1 fruit fly cellular context compared by ENCODE assay signal in the genomic region with DNA sequence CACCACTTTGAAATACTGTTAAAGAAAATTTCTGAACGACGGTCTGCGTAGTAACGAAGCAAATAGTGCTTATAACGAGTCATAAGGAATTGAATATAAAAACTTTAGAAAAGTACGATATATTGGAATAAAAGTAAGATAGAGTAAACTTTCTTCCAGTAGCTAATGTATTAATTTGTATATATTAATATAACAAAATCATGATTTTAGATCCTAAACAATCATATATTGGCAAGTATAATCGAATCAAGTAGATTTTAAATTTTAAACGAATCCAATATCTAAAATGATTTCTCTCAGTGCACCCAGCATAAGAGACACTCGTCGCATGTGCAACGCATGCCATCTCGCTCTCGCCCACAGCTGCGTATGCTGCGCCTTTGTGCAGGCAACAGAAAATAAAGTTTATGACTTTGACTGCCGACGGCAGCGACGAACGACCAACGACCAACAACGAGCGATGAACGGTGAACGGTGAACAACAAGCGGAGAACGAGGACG.
TF ChIP-seq lines count a peak whose summit lies in the region.

No protein-coding gene starts in this region.

TF ChIP-seq in whole organism, embryonic, 481 proteins besides CTCF, POLR2A, EP300 and RAD21 (continued from another document and continues in another):
- TF ChIP-seq stc (GFP tag; IDR thresholded peaks at IDR 0.05; lab: Robert Waterston, UW) (no peak), pb (GFP tag; optimal IDR thresholded peaks at IDR 0.05; lab: Kevin White, UChicago) (no peak), Dip3 (GFP tag; optimal IDR thresholded peaks at IDR 0.05; lab: Kevin White, UChicago) (no peak), D19A (tag; optimal IDR thresholded peaks at IDR 0.05; lab: Kevin White, UChicago) (peak; percentile 6), Gsc (GFP tag; IDR thresholded peaks at IDR 0.05; lab: Robert Waterston, UW) (no peak), Rx (GFP tag; IDR thresholded peaks at IDR 0.05; lab: Robert Waterston, UW) (no peak), CG10654 (GFP tag; optimal IDR thresholded peaks at IDR 0.05; lab: Kevin White, UChicago) (peak; percentile 3), CG34224 (GFP tag; IDR thresholded peaks at IDR 0.05; lab: Robert Waterston, UW; ENCODE audit: partially characterized antibody) (no peak), unpg (GFP tag; optimal IDR thresholded peaks at IDR 0.05; lab: Kevin White, UChicago) (no peak), vfl (GFP tag; optimal IDR thresholded peaks at IDR 0.05; lab: Kevin White, UChicago) (no peak), CG32772 (GFP tag; IDR thresholded peaks at IDR 0.05; lab: Robert Waterston, UW) (0 out of 2 replicates have a peak, but pooled peaks have one; percentile 20), CG8765 (GFP tag; IDR thresholded peaks at IDR 0.05; lab: Robert Waterston, UW) (no peak), CG7963 (GFP tag; IDR thresholded peaks at IDR 0.05; lab: Robert Waterston, UW; ENCODE audit: partially characterized antibody) (0 out of 3 replicates have a peak, but pooled peaks have one; percentile 29), odd (GFP tag; optimal IDR thresholded peaks at IDR 0.05; lab: Kevin White, UChicago) (no peak), CG9797 (GFP tag; optimal IDR thresholded peaks at IDR 0.05; lab: Kevin White, UChicago) (no peak), fd96Cb (tag; optimal IDR thresholded peaks at IDR 0.05; lab: Kevin White, UChicago) (peak; percentile 1), dan (GFP tag; IDR thresholded peaks at IDR 0.05; lab: Robert Waterston, UW) (no peak), Dfd (GFP tag; optimal IDR thresholded peaks at IDR 0.05; lab: Kevin White, UChicago) (no peak), lbe (GFP tag; optimal IDR thresholded peaks at IDR 0.05; lab: Kevin White, UChicago) (peak; percentile 0), sd (tag; optimal IDR thresholded peaks at IDR 0.05; lab: Kevin White, UChicago) (no peak), sima (GFP tag; optimal IDR thresholded peaks at IDR 0.05; lab: Kevin White, UChicago) (no peak), eve (GFP tag; optimal IDR thresholded peaks at IDR 0.05; lab: Kevin White, UChicago) (no peak), stwl (tag; optimal IDR thresholded peaks at IDR 0.05; lab: Kevin White, UChicago) (peak; percentile 8), CG30431 (GFP tag; optimal IDR thresholded peaks at IDR 0.05; lab: Kevin White, UChicago) (no peak), shn (GFP tag; optimal IDR thresholded peaks at IDR 0.05; lab: Kevin White, UChicago) (no peak), CG30020 (tag; optimal IDR thresholded peaks at IDR 0.05; lab: Kevin White, UChicago) (no peak), gem (tag; optimal IDR thresholded peaks at IDR 0.05; lab: Kevin White, UChicago) (peak; percentile 19), luna (GFP tag; optimal IDR thresholded peaks at IDR 0.05; lab: Kevin White, UChicago) (no peak), aop (GFP tag; IDR thresholded peaks at IDR 0.05; lab: Robert Waterston, UW) (no peak), CG10321 (GFP tag; IDR thresholded peaks at IDR 0.05; lab: Robert Waterston, UW) (peak; percentile 36; the same call in 1 of the 2 replicates), CG31365 (tag; optimal IDR thresholded peaks at IDR 0.05; lab: Kevin White, UChicago) (no peak), amos (GFP tag; IDR thresholded peaks at IDR 0.05; lab: Robert Waterston, UW; ENCODE audit: partially characterized antibody) (no peak), Adf1 (GFP tag; IDR thresholded peaks at IDR 0.05; lab: Robert Waterston, UW) (no peak), salm (tag; optimal IDR thresholded peaks at IDR 0.05; lab: Kevin White, UChicago) (no peak), NK7.1 (GFP tag; optimal IDR thresholded peaks at IDR 0.05; lab: Kevin White, UChicago) (no peak), CG10462 (GFP tag; optimal IDR thresholded peaks at IDR 0.05; lab: Kevin White, UChicago) (no peak), Dbx (GFP tag; IDR thresholded peaks at IDR 0.05; lab: Robert Waterston, UW) (no peak), tll (GFP tag; optimal IDR thresholded peaks at IDR 0.05; lab: Kevin White, UChicago) (no peak), kay (GFP tag; optimal IDR thresholded peaks at IDR 0.05; lab: Kevin White, UChicago) (no peak), Sox100B (GFP tag; optimal IDR thresholded peaks at IDR 0.05; lab: Kevin White, UChicago) (peak; percentile 24), ken (GFP tag; IDR thresholded peaks at IDR 0.05; lab: Robert Waterston, UW) (0 out of 3 replicates have a peak, but pooled peaks have one; percentile 40), ci (GFP tag; IDR thresholded peaks at IDR 0.05; lab: Robert Waterston, UW) (peak; percentile 39; the same call in 1 of the 3 replicates), CG15269 (tag; optimal IDR thresholded peaks at IDR 0.05; lab: Kevin White, UChicago) (no peak), CG15514 (GFP tag; optimal IDR thresholded peaks at IDR 0.05; lab: Kevin White, UChicago) (no peak), Med (GFP tag; lab: Kevin White, UChicago) (peak; percentile 15), MBD-R2 (GFP tag; IDR thresholded peaks at IDR 0.05; lab: Robert Waterston, UW) (no peak), CG32767 (GFP tag; IDR thresholded peaks at IDR 0.05; lab: Robert Waterston, UW) (no peak), CG4404 (GFP tag; IDR thresholded peaks at IDR 0.05; lab: Robert Waterston, UW) (no peak), dmrt11E (tag; optimal IDR thresholded peaks at IDR 0.05; lab: Kevin White, UChicago) (peak; percentile 19), corto (GFP tag; optimal IDR thresholded peaks at IDR 0.05; lab: Kevin White, UChicago) (peak; percentile 55), CG11398 (GFP tag; optimal IDR thresholded peaks at IDR 0.05; lab: Kevin White, UChicago) (no peak), pfk (GFP tag; optimal IDR thresholded peaks at IDR 0.05; lab: Kevin White, UChicago) (no peak), cad (GFP tag; optimal IDR thresholded peaks at IDR 0.05; lab: Kevin White, UChicago) (no peak), sisA (GFP tag; IDR thresholded peaks at IDR 0.05; lab: Robert Waterston, UW) (no peak), crol (GFP tag; IDR thresholded peaks at IDR 0.05; lab: Robert Waterston, UW) (no peak), nmo (GFP tag; optimal IDR thresholded peaks at IDR 0.05; lab: Kevin White, UChicago) (peak; percentile 75), CG14710 (tag; optimal IDR thresholded peaks at IDR 0.05; lab: Kevin White, UChicago) (peak; percentile 30), Hr51 (GFP tag; optimal IDR thresholded peaks at IDR 0.05; lab: Kevin White, UChicago) (no peak), CG12659 (GFP tag; optimal IDR thresholded peaks at IDR 0.05; lab: Kevin White, UChicago) (no peak), p53 (GFP tag; optimal IDR thresholded peaks at IDR 0.05; lab: Kevin White, UChicago) (no peak), MTF-1 (GFP tag; optimal IDR thresholded peaks at IDR 0.05; lab: Kevin White, UChicago; ENCODE audit: borderline replicate concordance) (no peak), bbx (GFP tag; IDR thresholded peaks at IDR 0.05; lab: Robert Waterston, UW; ENCODE audit: partially characterized antibody) (no peak), inv (GFP tag; IDR thresholded peaks at IDR 0.05; lab: Robert Waterston, UW; ENCODE audit: partially characterized antibody) (no peak), chn (GFP tag; optimal IDR thresholded peaks at IDR 0.05; lab: Kevin White, UChicago) (no peak), ssp (GFP tag; IDR thresholded peaks at IDR 0.05; lab: Robert Waterston, UW) (no peak), esg (GFP tag; conservative IDR thresholded peaks at IDR 0.05; lab: Robert Waterston, UW) (0 out of 2 replicates have a peak, but pooled peaks have one; percentile 10), nerfin-2 (GFP tag; IDR thresholded peaks at IDR 0.05; lab: Robert Waterston, UW; ENCODE audit: partially characterized antibody) (no peak), Kr (GFP tag; optimal IDR thresholded peaks at IDR 0.05; lab: Kevin White, UChicago) (no peak), HHEX (GFP tag; optimal IDR thresholded peaks at IDR 0.05; lab: Kevin White, UChicago) (no peak), Fer2 (tag; optimal IDR thresholded peaks at IDR 0.05; lab: Kevin White, UChicago) (no peak), CG30403 (GFP tag; optimal IDR thresholded peaks at IDR 0.05; lab: Kevin White, UChicago) (no peak), HmgD (GFP tag; optimal IDR thresholded peaks at IDR 0.05; lab: Kevin White, UChicago) (no peak), Blimp-1 (GFP tag; optimal IDR thresholded peaks at IDR 0.05; lab: Kevin White, UChicago) (peak; percentile 36), CG12236 (GFP tag; optimal IDR thresholded peaks at IDR 0.05; lab: Kevin White, UChicago) (no peak), CG4328 (GFP tag; optimal IDR thresholded peaks at IDR 0.05; lab: Kevin White, UChicago) (no peak), caup (GFP tag; optimal IDR thresholded peaks at IDR 0.05; lab: Kevin White, UChicago; ENCODE audit: severe bottlenecking) (no peak), CG2199 (GFP tag; IDR thresholded peaks at IDR 0.05; lab: Robert Waterston, UW) (no peak), Sox102F (GFP tag; optimal IDR thresholded peaks at IDR 0.05; lab: Kevin White, UChicago) (peak; percentile 17), CG14860 (GFP tag; IDR thresholded peaks at IDR 0.05; lab: Robert Waterston, UW; ENCODE audit: partially characterized antibody) (no peak), pnt (GFP tag; optimal IDR thresholded peaks at IDR 0.05; lab: Kevin White, UChicago) (no peak), CG15479 (GFP tag; optimal IDR thresholded peaks at IDR 0.05; lab: Kevin White, UChicago) (no peak), pho (GFP tag; optimal IDR thresholded peaks at IDR 0.05; lab: Kevin White, UChicago) (no peak), CG2712 (tag; optimal IDR thresholded peaks at IDR 0.05; lab: Kevin White, UChicago) (peak; percentile 0), CG12744 (GFP tag; optimal IDR thresholded peaks at IDR 0.05; lab: Kevin White, UChicago) (no peak), row (GFP tag; IDR thresholded peaks at IDR 0.05; lab: Robert Waterston, UW) (no peak), maf-S (GFP tag; optimal IDR thresholded peaks at IDR 0.05; lab: Kevin White, UChicago) (no peak), sqz (GFP tag; optimal IDR thresholded peaks at IDR 0.05; lab: Kevin White, UChicago) (no peak), BEAF-32 (GFP tag; optimal IDR thresholded peaks at IDR 0.05; lab: Kevin White, UChicago) (no peak), H2.0 (GFP tag; IDR thresholded peaks at IDR 0.05; lab: Robert Waterston, UW) (no peak), dmrt99B (tag; optimal IDR thresholded peaks at IDR 0.05; lab: Kevin White, UChicago) (peak; percentile 53), Awh (GFP tag; IDR thresholded peaks at IDR 0.05; lab: Robert Waterston, UW) (no peak), CG12391 (tag; optimal IDR thresholded peaks at IDR 0.05; lab: Kevin White, UChicago) (no peak), Dek (tag; optimal IDR thresholded peaks at IDR 0.05; lab: Kevin White, UChicago) (no peak), zfh2 (GFP tag; optimal IDR thresholded peaks at IDR 0.05; lab: Kevin White, UChicago) (no peak), CG10147 (GFP tag; optimal IDR thresholded peaks at IDR 0.05; lab: Kevin White, UChicago) (no peak), phol (tag; optimal IDR thresholded peaks at IDR 0.05; lab: Kevin White, UChicago) (peak; percentile 74), Six4 (GFP tag; optimal IDR thresholded peaks at IDR 0.05; lab: Kevin White, UChicago) (no peak), Xrp1 (GFP tag; IDR thresholded peaks at IDR 0.05; lab: Robert Waterston, UW) (peak; percentile 56; the same call in 1 of the 2 replicates), Dref (GFP tag; IDR thresholded peaks at IDR 0.05; lab: Robert Waterston, UW) (no peak), wdn (GFP tag; IDR thresholded peaks at IDR 0.05; lab: Robert Waterston, UW) (no peak), ems (GFP tag; optimal IDR thresholded peaks at IDR 0.05; lab: Kevin White, UChicago) (no peak), CG8290 (GFP tag; optimal IDR thresholded peaks at IDR 0.05; lab: Kevin White, UChicago) (peak; percentile 5), CG8290 (tag; optimal IDR thresholded peaks at IDR 0.05; lab: Kevin White, UChicago) (no peak), CG9437 (GFP tag; optimal IDR thresholded peaks at IDR 0.05; lab: Kevin White, UChicago) (no peak), CG10979 (tag; optimal IDR thresholded peaks at IDR 0.05; lab: Kevin White, UChicago) (peak; percentile 64), CG2129 (GFP tag; IDR thresholded peaks at IDR 0.05; lab: Robert Waterston, UW; ENCODE audit: partially characterized antibody) (no peak), CG11456 (GFP tag; IDR thresholded peaks at IDR 0.05; lab: Robert Waterston, UW) (no peak), B-H2 (GFP tag; optimal IDR thresholded peaks at IDR 0.05; lab: Kevin White, UChicago) (no peak), CG1024 (GFP tag; IDR thresholded peaks at IDR 0.05; lab: Robert Waterston, UW) (no peak), CG7271 (tag; optimal IDR thresholded peaks at IDR 0.05; lab: Kevin White, UChicago) (no peak), CG8359 (GFP tag; optimal IDR thresholded peaks at IDR 0.05; lab: Kevin White, UChicago; ENCODE audit: borderline replicate concordance) (no peak), repo (GFP tag; optimal IDR thresholded peaks at IDR 0.05; lab: Kevin White, UChicago) (no peak), CG11723 (GFP tag; optimal IDR thresholded peaks at IDR 0.05; lab: Kevin White, UChicago) (no peak), eyg (GFP tag; optimal IDR thresholded peaks at IDR 0.05; lab: Kevin White, UChicago) (no peak), z (GFP tag; IDR thresholded peaks at IDR 0.05; lab: Robert Waterston, UW) (no peak), CG33213 (GFP tag; optimal IDR thresholded peaks at IDR 0.05; lab: Kevin White, UChicago) (no peak), CG14965 (GFP tag; optimal IDR thresholded peaks at IDR 0.05; lab: Kevin White, UChicago; ENCODE audit: borderline replicate concordance) (no peak), CG14667 (GFP tag; IDR thresholded peaks at IDR 0.05; lab: Robert Waterston, UW) (no peak), ftz-f1 (GFP tag; optimal IDR thresholded peaks at IDR 0.05; lab: Kevin White, UChicago) (no peak), CG1647 (GFP tag; optimal IDR thresholded peaks at IDR 0.05; lab: Kevin White, UChicago) (no peak), jing (GFP tag; optimal IDR thresholded peaks at IDR 0.05; lab: Kevin White, UChicago) (no peak), CG1603 (tag; optimal IDR thresholded peaks at IDR 0.05; lab: Kevin White, UChicago) (no peak), Lpt (GFP tag; optimal IDR thresholded peaks at IDR 0.05; lab: Kevin White, UChicago) (no peak), CG10274 (GFP tag; optimal IDR thresholded peaks at IDR 0.05; lab: Kevin White, UChicago) (no peak), CG15696 (tag; optimal IDR thresholded peaks at IDR 0.05; lab: Kevin White, UChicago) (no peak), CG4424 (GFP tag; optimal IDR thresholded peaks at IDR 0.05; lab: Kevin White, UChicago) (peak; percentile 16), CG6854 (GFP tag; optimal IDR thresholded peaks at IDR 0.05; lab: Kevin White, UChicago) (no peak), CG17612 (GFP tag; IDR thresholded peaks at IDR 0.05; lab: Robert Waterston, UW) (no peak), CG31441 (GFP tag; IDR thresholded peaks at IDR 0.05; lab: Robert Waterston, UW) (0 out of 2 replicates have a peak, but pooled peaks have one; percentile 28)
